Worm (Caenorhabditis elegans): ENCODE data around the gene F45E6.1.

DNA sequence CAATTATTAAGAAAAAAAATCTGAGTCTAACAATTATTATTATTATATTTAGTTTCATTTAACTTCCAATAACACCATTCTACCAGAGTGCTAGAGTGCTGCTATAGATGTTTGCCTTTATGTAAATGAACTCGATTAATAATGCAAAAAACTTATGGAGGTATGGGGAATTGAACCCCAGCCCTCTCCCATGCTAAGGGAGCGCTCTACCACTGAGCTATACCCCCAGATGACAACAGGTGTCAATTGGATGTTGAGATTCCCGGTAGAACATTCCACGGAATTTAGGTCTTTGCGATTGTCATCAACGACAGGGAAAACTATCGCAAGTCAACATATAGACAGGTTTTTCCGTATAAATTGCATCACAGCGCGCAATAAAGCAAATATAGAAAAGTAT, 19.2 kb downstream of the F45E6.1 start:
- TF ChIP-seq ama-1 (optimal IDR thresholded peaks at IDR 0.05) (no peak), xbp-1 (tag; optimal IDR thresholded peaks at IDR 0.05) (peak; percentile 10), ets-5 (GFP tag; IDR thresholded peaks at IDR 0.05) (no peak), elt-3 (tag; optimal IDR thresholded peaks at IDR 0.05) (peak in 2 of 6 experiments; percentile 10 to 53)

Measured in whole organism, L1 larva.